Worm (Caenorhabditis elegans) whole organism, early embryonic: ENCODE data around the gene ZC239.15.

Experiments
- B0310.2 ChIP-seq: sonication (generic microtip); optimal IDR thresholded peaks from 2 replicates; lab custom pipeline; 2016; ENCODE audit warnings: mild to moderate bottlenecking, missing genetic modification characterization, missing compliant biosample characterization
- F13C5.2 ChIP-seq: sonication (generic microtip); optimal IDR thresholded peaks from 2 replicates; lab custom pipeline; 2017; ENCODE audit warnings: mild to moderate bottlenecking, missing genetic modification characterization, inconsistent platforms, missing compliant biosample characterization
- ama-1 ChIP-seq: fragments of 150-350 bp; optimal IDR thresholded peaks from 2 replicates; lab custom pipeline; 2014
- ceh-13 ChIP-seq: fragments of 200-800 bp; sonication (Bioruptor generic); optimal IDR thresholded peaks from 2 replicates; lab custom pipeline; 2018; ENCODE audit warnings: mild to moderate bottlenecking, missing genetic modification characterization, missing compliant biosample characterization
- hmbx-1 ChIP-seq: sonication (generic microtip); optimal IDR thresholded peaks from 2 replicates; lab custom pipeline; 2016; ENCODE audit warnings: mild to moderate bottlenecking, missing genetic modification characterization, missing compliant biosample characterization
- scrt-1 ChIP-seq: fragments of 200-800 bp; sonication (Bioruptor generic); IDR thresholded peaks from 2 replicates; pipeline ENCODE4 v1.3.6; 2022; ENCODE audit warnings: missing genetic modification characterization, missing compliant biosample characterization
- sea-1 ChIP-seq: fragments of 200-800 bp; sonication (Bioruptor generic); conservative IDR thresholded peaks from 2 replicates; pipeline ENCODE4 v1.3.6; 2022; ENCODE audit warnings: missing genetic modification characterization, missing compliant biosample characterization

- no peak for TF ChIP-seq ceh-13 (GFP tag; lab: Kevin White, UChicago)
- TF ChIP-seq ama-1 (lab: Kevin White, UChicago): no peak
- no peak for TF ChIP-seq hmbx-1
- TF ChIP-seq F13C5.2 (tag; lab: Kevin White, UChicago): no peak
- TF ChIP-seq B0310.2 (tag; lab: Kevin White, UChicago): no peak
- TF ChIP-seq sea-1 (GFP tag; lab: Robert Waterston, UW): no peak
- no peak for TF ChIP-seq scrt-1 (GFP tag; lab: Robert Waterston, UW)
Observed at ce11 chrII:3203415-3203814, 21.1 kb downstream of the ZC239.15 start, which contains the start of gene sri-50.
